Worm (Caenorhabditis elegans) whole organism, midembryonic: ENCODE measurements around the gene grd-6.

Experiments used
- T22C8.4 ChIP-seq: fragments of 200-800 bp; sonication (Bioruptor generic); IDR thresholded peaks from 2 replicates; pipeline ENCODE4 v1.3.6; 2022; ENCODE audit warnings: missing genetic modification characterization, missing compliant biosample characterization
- cog-1 ChIP-seq: sonication (generic microtip); optimal IDR thresholded peaks from 2 replicates; lab custom pipeline; 2016; ENCODE audit warnings: missing genetic modification characterization, missing compliant biosample characterization
- flt-1 ChIP-seq: fragments of 200-800 bp; sonication (Bioruptor generic); IDR thresholded peaks from 2 replicates; pipeline ENCODE4 v1.3.6; 2022; ENCODE audit warnings: missing genetic modification characterization, missing compliant biosample characterization
- klf-2 ChIP-seq: fragments of 200-800 bp; sonication (Bioruptor generic); conservative IDR thresholded peaks from 2 replicates; pipeline ENCODE4 v1.3.6; 2022; ENCODE audit warnings: missing genetic modification reagents, missing genetic modification characterization, missing compliant biosample characterization
- med-1 ChIP-seq: sonication (generic microtip); optimal IDR thresholded peaks from 2 replicates; lab custom pipeline; 2017; ENCODE audit warnings: missing genetic modification characterization, mild to moderate bottlenecking, missing compliant biosample characterization, antibody characterized with exemption, missing genetic modification reagents; ENCODE audit not compliant: insufficient read depth
- ref-1 ChIP-seq: fragments of 200-800 bp; sonication (Bioruptor generic); conservative IDR thresholded peaks from 2 replicates; pipeline ENCODE4 v1.3.6; 2022; ENCODE audit warnings: missing genetic modification reagents, missing genetic modification characterization, missing compliant biosample characterization
- tab-1 ChIP-seq: fragments of 200-800 bp; sonication (Bioruptor generic); IDR thresholded peaks from 2 replicates; pipeline ENCODE4 v1.3.6; 2022; ENCODE audit warnings: missing genetic modification characterization, missing compliant biosample characterization
- ztf-23 ChIP-seq: fragments of 200-800 bp; sonication (Bioruptor generic); IDR thresholded peaks from 2 replicates; pipeline ENCODE4 v1.3.6; 2022; ENCODE audit warnings: missing genetic modification reagents, missing genetic modification characterization, missing compliant biosample characterization
- ztf-29 ChIP-seq: fragments of 200-800 bp; sonication (Bioruptor generic); IDR thresholded peaks from 2 replicates; pipeline ENCODE4 v1.3.6; 2022; ENCODE audit warnings: missing genetic modification reagents, missing genetic modification characterization, missing compliant biosample characterization

grd-6 gene

DNA sequence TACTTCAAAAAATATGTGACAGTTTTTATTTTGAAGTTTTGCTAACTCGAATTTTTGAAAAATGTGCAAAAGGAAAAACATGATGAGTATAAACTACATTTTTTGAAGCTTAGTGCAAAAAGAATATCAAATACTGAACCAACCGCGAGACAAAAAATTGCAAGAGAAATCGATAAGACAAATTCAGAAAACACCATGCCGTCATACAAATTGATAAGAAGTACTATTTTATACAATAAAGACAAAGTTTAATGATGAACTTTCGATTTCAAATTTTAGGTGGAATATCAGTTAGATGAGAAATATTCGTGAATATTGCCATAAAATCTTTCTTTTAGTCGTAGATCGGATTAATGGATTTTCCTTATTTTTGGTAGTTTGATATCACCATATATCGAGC is 41.0 kb downstream of the grd-6 start:
- TF ChIP-seq ref-1 (GFP tag; lab: Robert Waterston, UW) (no peak), tab-1 (no peak), ztf-23 (no peak), cog-1 (tag; lab: Kevin White, UChicago) (no peak), ztf-29 (no peak), klf-2 (GFP tag; lab: Robert Waterston, UW) (no peak), med-1 (GFP tag; lab: Kevin White, UChicago) (no peak)

DNA sequence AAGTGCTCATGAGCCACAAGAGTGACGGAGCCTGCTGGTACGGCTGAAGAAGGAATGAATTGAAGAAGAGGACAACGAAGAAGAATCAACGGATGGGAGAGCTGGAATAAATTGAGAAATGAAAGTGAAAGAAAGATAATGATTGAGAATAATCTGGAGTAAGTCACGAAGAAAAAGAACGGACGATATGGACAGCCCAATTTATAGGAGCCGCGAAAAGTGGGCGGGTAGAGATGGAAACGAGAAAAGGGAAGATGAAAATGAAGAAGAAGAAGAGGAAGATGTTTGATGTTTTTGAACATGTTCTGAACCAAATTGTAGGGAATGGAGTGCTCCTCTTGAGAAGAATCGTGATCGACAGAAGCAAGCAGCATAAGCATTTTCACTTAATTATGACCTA is 44.7 kb downstream of the grd-6 start, which contains the start of gene slc-17.7:
Gene slc-17.7 (minus strand): TSS at position 101 of the 400 bp plus-strand sequence.
- TF ChIP-seq T22C8.4 (no peak), klf-2 (GFP tag; lab: Robert Waterston, UW) (no peak), med-1 (GFP tag; lab: Kevin White, UChicago) (no peak), ztf-29 (no peak), tab-1 (no peak), cog-1 (tag; lab: Kevin White, UChicago) (no peak), ztf-23 (no peak), ref-1 (GFP tag; lab: Robert Waterston, UW) (no peak), flt-1 (no peak)

ce11 chrV:9268202-9268601 is 46.5 kb downstream of the grd-6 start:
- TF ChIP-seq ztf-23 (no peak), klf-2 (GFP tag; lab: Robert Waterston, UW) (no peak)

- no peak for TF ChIP-seq med-1 (GFP tag; lab: Kevin White, UChicago)
- TF ChIP-seq T22C8.4 = no peak
- no peak for TF ChIP-seq cog-1 (tag; lab: Kevin White, UChicago)
- no peak for TF ChIP-seq klf-2 (GFP tag; lab: Robert Waterston, UW)
- TF ChIP-seq ztf-29 = no peak
- no peak for TF ChIP-seq flt-1
Measured at ce11 chrV:9270442-9270841, 48.8 kb downstream of the grd-6 start.

DNA sequence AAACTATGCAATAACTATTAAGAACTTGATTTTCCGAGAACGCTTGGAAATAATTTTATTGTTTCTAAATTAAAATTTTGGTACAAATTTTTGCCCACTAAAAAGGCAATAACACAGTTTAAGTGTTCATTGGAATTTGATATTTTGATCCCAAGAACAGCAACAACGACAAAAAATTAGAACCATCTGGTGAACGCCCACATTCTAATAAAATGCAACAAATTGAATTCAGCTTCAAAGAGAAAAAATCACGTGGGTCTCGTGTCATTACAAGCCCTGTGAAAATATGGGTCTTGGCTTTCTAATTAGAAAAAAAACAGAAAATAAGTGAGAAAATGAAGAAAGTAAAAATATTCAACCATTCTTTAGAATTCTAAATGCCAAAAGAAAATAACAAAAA is 50.2 kb downstream of the grd-6 start:
- no peak for TF ChIP-seq T22C8.4
- no peak for TF ChIP-seq cog-1 (tag; lab: Kevin White, UChicago)
- TF ChIP-seq flt-1 = no peak
- TF ChIP-seq tab-1 = no peak
- TF ChIP-seq med-1 (GFP tag; lab: Kevin White, UChicago) = no peak
- TF ChIP-seq ztf-23 = no peak
- no peak for TF ChIP-seq klf-2 (GFP tag; lab: Robert Waterston, UW)
- no peak for TF ChIP-seq ztf-29
- no peak for TF ChIP-seq ref-1 (GFP tag; lab: Robert Waterston, UW)

DNA sequence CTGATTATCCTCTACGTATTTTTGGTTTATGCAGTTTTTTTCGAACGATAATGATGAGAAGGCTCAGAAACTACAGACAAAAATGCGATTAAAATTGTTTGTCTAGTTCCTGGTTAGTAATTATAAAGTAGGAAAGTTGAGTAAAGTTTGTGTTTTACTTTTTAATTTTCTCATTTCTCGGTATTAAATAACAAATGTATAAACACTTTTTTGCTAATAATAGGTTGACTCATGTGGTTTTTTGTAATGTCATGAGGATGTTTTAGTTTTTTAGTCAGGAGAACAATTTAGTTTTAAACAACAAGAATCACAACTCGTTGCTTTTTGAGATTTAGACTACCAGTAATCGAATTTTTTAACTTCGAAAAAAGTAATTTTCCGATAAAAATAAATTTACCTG is 51.0 kb downstream of the grd-6 start:
- no peak for TF ChIP-seq cog-1 (tag; lab: Kevin White, UChicago)
- TF ChIP-seq med-1 (GFP tag; lab: Kevin White, UChicago) = no peak
- no peak for TF ChIP-seq ref-1 (GFP tag; lab: Robert Waterston, UW)
- no peak for TF ChIP-seq ztf-23
- no peak for TF ChIP-seq klf-2 (GFP tag; lab: Robert Waterston, UW)
- no peak for TF ChIP-seq ztf-29

ce11 chrV:9273587-9273986 is 51.9 kb downstream of the grd-6 start:
- TF ChIP-seq flt-1 (0 out of 2 replicates have a peak, but pooled peaks have one; percentile 11), T22C8.4 (no peak), cog-1 (tag; lab: Kevin White, UChicago) (peak; percentile 27)
